Worm (Caenorhabditis elegans): Measurements from ENCODE around the gene swt-5.

swt-5 gene

ce11 chrV:9526470-9526869 lies 25.3 kb downstream of the swt-5 start, which contains the start of gene C50F4.1:
C50F4.1 (plus strand) TSS chrV:9526793.
- TF ChIP-seq hnd-1 (tag; optimal IDR thresholded peaks at IDR 0.05): no peak
- no peak for TF ChIP-seq sea-1 (GFP tag; conservative IDR thresholded peaks at IDR 0.05)
- no peak for TF ChIP-seq ceh-13 (GFP tag; optimal IDR thresholded peaks at IDR 0.05)
- no peak for TF ChIP-seq F13C5.2 (tag; optimal IDR thresholded peaks at IDR 0.05)

DNA sequence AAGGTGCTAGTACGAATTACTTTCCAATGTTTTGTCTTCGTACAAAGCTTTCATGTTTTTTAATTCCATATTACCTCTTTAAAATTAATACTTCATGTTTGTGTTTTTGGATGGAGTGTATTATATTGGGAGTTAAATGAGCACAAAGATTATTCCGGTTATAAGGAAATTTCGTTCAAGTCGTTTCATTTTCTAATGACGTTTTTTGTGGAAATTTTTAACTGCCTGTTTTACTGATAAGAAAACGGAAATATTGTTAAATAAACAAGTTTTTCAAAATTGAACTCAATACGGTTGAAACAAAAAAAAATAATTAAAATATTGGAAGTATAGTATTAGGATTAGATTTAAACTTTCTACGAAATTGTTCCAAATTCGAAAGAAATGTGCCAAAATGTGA lies 26.1 kb downstream of the swt-5 start:
- TF ChIP-seq pes-1 (GFP tag; IDR thresholded peaks at IDR 0.05) (no peak), ceh-36 (tag; optimal IDR thresholded peaks at IDR 0.05) (no peak), tbx-37 (GFP tag; conservative IDR thresholded peaks at IDR 0.05) (no peak), ceh-13 (GFP tag; optimal IDR thresholded peaks at IDR 0.05) (no peak), sea-1 (GFP tag; conservative IDR thresholded peaks at IDR 0.05) (no peak), flt-1 (GFP tag; IDR thresholded peaks at IDR 0.05) (no peak), scrt-1 (GFP tag; IDR thresholded peaks at IDR 0.05) (no peak)

ce11 chrV:9527984-9528383 lies 26.8 kb downstream of the swt-5 start:
- TF ChIP-seq sea-1 (GFP tag; conservative IDR thresholded peaks at IDR 0.05): no peak
- TF ChIP-seq scrt-1 (GFP tag; IDR thresholded peaks at IDR 0.05): no peak
- TF ChIP-seq tbx-11 (GFP tag; IDR thresholded peaks at IDR 0.05): no peak
- TF ChIP-seq tbx-37 (GFP tag; conservative IDR thresholded peaks at IDR 0.05): no peak
- TF ChIP-seq tra-4 (tag; optimal IDR thresholded peaks at IDR 0.05): no peak
- no peak for TF ChIP-seq hmbx-1 (tag; optimal IDR thresholded peaks at IDR 0.05)
- no peak for TF ChIP-seq B0310.2 (tag; optimal IDR thresholded peaks at IDR 0.05)
- TF ChIP-seq aly-1 (tag; optimal IDR thresholded peaks at IDR 0.05): no peak
- no peak for TF ChIP-seq F13C5.2 (tag; optimal IDR thresholded peaks at IDR 0.05)
- no peak for TF ChIP-seq ceh-36 (tag; optimal IDR thresholded peaks at IDR 0.05)
- TF ChIP-seq ets-7 (tag; optimal IDR thresholded peaks at IDR 0.05): no peak
- no peak for TF ChIP-seq pes-1 (GFP tag; IDR thresholded peaks at IDR 0.05)
- TF ChIP-seq hmg-4 (GFP tag; optimal IDR thresholded peaks at IDR 0.05): no peak
- TF ChIP-seq ceh-13 (GFP tag; optimal IDR thresholded peaks at IDR 0.05): no peak
- no peak for TF ChIP-seq hnd-1 (tag; optimal IDR thresholded peaks at IDR 0.05)

DNA sequence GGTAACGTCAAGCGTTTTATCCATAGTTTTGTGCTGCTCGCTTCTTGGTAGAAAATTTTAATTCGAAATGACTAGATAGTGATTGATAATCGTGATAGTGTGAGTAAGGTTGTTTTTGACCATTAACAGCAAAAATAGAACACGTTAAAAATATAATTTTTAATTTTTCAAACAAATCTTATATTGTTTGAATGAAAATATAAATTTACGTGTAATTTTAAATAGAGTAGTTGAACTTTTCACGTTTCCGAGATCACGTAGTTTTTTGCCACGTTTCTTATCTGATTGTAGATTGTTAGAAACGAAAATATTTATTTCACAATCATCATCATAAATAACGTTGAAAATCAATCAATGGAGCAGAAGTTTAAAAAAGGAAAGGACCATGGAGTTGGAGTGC lies 30.3 kb downstream of the swt-5 start, which contains the start of the genes C50F4.10 and pfk-1.2:
Gene C50F4.10, minus strand, starts transcription at position 101 of the 400 bp plus-strand sequence.
Gene pfk-1.2, plus strand, starts transcription at position 325 of the 400 bp plus-strand sequence.
- TF ChIP-seq tbx-37 (GFP tag; conservative IDR thresholded peaks at IDR 0.05) (no peak), F13C5.2 (tag; optimal IDR thresholded peaks at IDR 0.05) (no peak), aly-1 (tag; optimal IDR thresholded peaks at IDR 0.05) (no peak), hmg-4 (GFP tag; optimal IDR thresholded peaks at IDR 0.05) (no peak)

ce11 chrV:9534621-9535020 lies 33.4 kb downstream of the swt-5 start, which contains the start of gene tag-329:
tag-329 (plus strand) TSS chrV:9534921.
- no peak for TF ChIP-seq ets-7 (tag; optimal IDR thresholded peaks at IDR 0.05)
- no peak for TF ChIP-seq aly-1 (tag; optimal IDR thresholded peaks at IDR 0.05)
- no peak for TF ChIP-seq tbx-11 (GFP tag; IDR thresholded peaks at IDR 0.05)

DNA sequence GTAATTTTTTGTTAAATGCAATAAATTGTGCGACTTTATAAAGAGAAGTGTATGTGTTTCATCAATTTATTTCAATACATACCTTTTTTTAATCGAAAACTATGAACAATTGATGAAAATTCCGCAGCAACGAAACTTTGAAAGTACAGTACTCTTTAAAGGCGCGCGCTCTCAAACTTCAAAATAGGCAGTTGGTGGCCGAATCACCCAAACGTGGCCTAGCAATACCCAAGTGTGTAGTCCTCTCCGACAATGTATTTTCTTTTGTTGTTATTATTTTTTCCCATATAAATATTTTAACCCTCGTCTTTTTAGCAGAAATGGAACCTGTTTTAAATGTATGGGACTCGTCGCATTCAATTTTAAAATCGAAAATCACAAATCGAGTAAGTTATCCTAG lies 35.3 kb downstream of the swt-5 start, which contains the start of gene C50F4.4:
Gene C50F4.4, plus strand, starts transcription at position 267 of the 400 bp plus-strand sequence.
- TF ChIP-seq hmg-4 (GFP tag; optimal IDR thresholded peaks at IDR 0.05) (no peak), sea-1 (GFP tag; conservative IDR thresholded peaks at IDR 0.05) (no peak), hmbx-1 (tag; optimal IDR thresholded peaks at IDR 0.05) (no peak), tbx-37 (GFP tag; conservative IDR thresholded peaks at IDR 0.05) (no peak), tbx-11 (GFP tag; IDR thresholded peaks at IDR 0.05) (no peak), B0310.2 (tag; optimal IDR thresholded peaks at IDR 0.05) (no peak), ceh-36 (tag; optimal IDR thresholded peaks at IDR 0.05) (no peak), F13C5.2 (tag; optimal IDR thresholded peaks at IDR 0.05) (no peak), tra-4 (tag; optimal IDR thresholded peaks at IDR 0.05) (no peak), pes-1 (GFP tag; IDR thresholded peaks at IDR 0.05) (no peak), aly-1 (tag; optimal IDR thresholded peaks at IDR 0.05) (no peak), ceh-13 (GFP tag; optimal IDR thresholded peaks at IDR 0.05) (no peak), hnd-1 (tag; optimal IDR thresholded peaks at IDR 0.05) (no peak), flt-1 (GFP tag; IDR thresholded peaks at IDR 0.05) (no peak), ama-1 (optimal IDR thresholded peaks at IDR 0.05) (no peak), ets-7 (tag; optimal IDR thresholded peaks at IDR 0.05) (no peak), scrt-1 (GFP tag; IDR thresholded peaks at IDR 0.05) (no peak)

ce11 chrV:9539638-9540037 lies 38.4 kb downstream of the swt-5 start, which contains the start of gene C50F4.12:
C50F4.12 (minus strand) TSS chrV:9539738.
- TF ChIP-seq ceh-36 (tag; optimal IDR thresholded peaks at IDR 0.05): no peak
- no peak for TF ChIP-seq ets-7 (tag; optimal IDR thresholded peaks at IDR 0.05)
- TF ChIP-seq tra-4 (tag; optimal IDR thresholded peaks at IDR 0.05): no peak
- no peak for TF ChIP-seq ceh-13 (GFP tag; optimal IDR thresholded peaks at IDR 0.05)
- no peak for TF ChIP-seq B0310.2 (tag; optimal IDR thresholded peaks at IDR 0.05)
- TF ChIP-seq hmbx-1 (tag; optimal IDR thresholded peaks at IDR 0.05): no peak
- TF ChIP-seq ama-1 (optimal IDR thresholded peaks at IDR 0.05): no peak
- TF ChIP-seq scrt-1 (GFP tag; IDR thresholded peaks at IDR 0.05): no peak
- no peak for TF ChIP-seq flt-1 (GFP tag; IDR thresholded peaks at IDR 0.05)
- TF ChIP-seq tbx-11 (GFP tag; IDR thresholded peaks at IDR 0.05): no peak

DNA sequence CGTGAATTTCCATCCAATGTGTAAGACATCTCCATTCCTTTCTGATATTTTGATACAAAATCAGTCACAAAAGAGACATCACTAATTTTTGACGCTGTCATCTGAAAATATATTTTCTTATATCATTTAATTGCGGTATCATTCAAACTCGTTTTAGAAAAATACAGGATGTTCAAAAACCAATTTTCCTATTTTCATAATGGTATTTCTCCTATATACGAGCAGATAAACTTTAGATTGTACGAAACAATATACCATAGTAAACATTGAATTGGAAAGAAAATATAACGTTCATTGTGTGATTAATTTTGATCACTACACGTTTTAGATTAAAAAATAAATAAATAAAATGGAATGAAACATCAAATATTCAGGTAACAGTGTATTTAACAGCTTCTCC lies 40.3 kb downstream of the swt-5 start, which contains the start of gene C50F4.16:
Gene C50F4.16, minus strand, starts transcription at position 101 of the 400 bp plus-strand sequence.
- TF ChIP-seq ceh-36 (tag; optimal IDR thresholded peaks at IDR 0.05) (no peak), F13C5.2 (tag; optimal IDR thresholded peaks at IDR 0.05) (no peak), ceh-13 (GFP tag; optimal IDR thresholded peaks at IDR 0.05) (no peak), tbx-37 (GFP tag; conservative IDR thresholded peaks at IDR 0.05) (no peak), flt-1 (GFP tag; IDR thresholded peaks at IDR 0.05) (no peak), hnd-1 (tag; optimal IDR thresholded peaks at IDR 0.05) (no peak), ama-1 (optimal IDR thresholded peaks at IDR 0.05) (no peak), B0310.2 (tag; optimal IDR thresholded peaks at IDR 0.05) (no peak), tbx-11 (GFP tag; IDR thresholded peaks at IDR 0.05) (no peak)

Data from whole organism, early embryonic.